Fruit fly (Drosophila melanogaster) whole organism, embryonic: ENCODE results near the gene Mgstl.

Experiments used
- CG11504 ChIP-seq: fragments of 200-800 bp; sonication (Bioruptor generic); optimal IDR thresholded peaks from 3 replicates; lab custom pipeline; 2019; ENCODE audit warnings: missing biosample characterization, mild to moderate bottlenecking, missing genetic modification characterization, moderate library complexity
- CG11696 ChIP-seq: fragments of 200-800 bp; sonication (Bioruptor generic); IDR thresholded peaks from 2 replicates; pipeline ENCODE4 v1.3.6; 2022; ENCODE audit warnings: missing biosample characterization, missing genetic modification characterization
- CG12659 ChIP-seq: fragments of 200-800 bp; sonication (Bioruptor generic); optimal IDR thresholded peaks from 3 replicates; lab custom pipeline; 2017; ENCODE audit warnings: mild to moderate bottlenecking, missing biosample characterization, missing genetic modification reagents, missing genetic modification characterization
- CG14860 ChIP-seq: fragments of 200-800 bp; sonication (Bioruptor generic); IDR thresholded peaks from 3 replicates; pipeline ENCODE4 v1.3.6; 2022; ENCODE audit warnings: missing biosample characterization, missing genetic modification characterization; ENCODE audit not compliant: partially characterized antibody
- CG16815 ChIP-seq: fragments of 200-800 bp; sonication (Bioruptor generic); optimal IDR thresholded peaks from 3 replicates; lab custom pipeline; 2017; ENCODE audit warnings: missing biosample characterization, mild to moderate bottlenecking, missing genetic modification characterization
- CG1832 ChIP-seq: fragments of 200-800 bp; sonication (Bioruptor generic); optimal IDR thresholded peaks from 2 replicates; lab custom pipeline; 2017; ENCODE audit warnings: missing biosample characterization, mild to moderate bottlenecking, missing genetic modification characterization, inconsistent platforms
- CG2116 ChIP-seq: fragments of 200-800 bp; sonication (Bioruptor generic); optimal IDR thresholded peaks from 3 replicates; lab custom pipeline; 2018; ENCODE audit warnings: missing biosample characterization, mild to moderate bottlenecking, missing genetic modification characterization
- CG2199 ChIP-seq: fragments of 200-800 bp; sonication (Bioruptor generic); IDR thresholded peaks from 3 replicates; pipeline ENCODE4 v1.3.6; 2022; ENCODE audit warnings: missing biosample characterization, missing genetic modification characterization
- CG30403 ChIP-seq: fragments of 200-800 bp; sonication (Bioruptor generic); optimal IDR thresholded peaks from 3 replicates; lab custom pipeline; 2016; ENCODE audit warnings: missing biosample characterization, missing genetic modification characterization
- CG31365 ChIP-seq: fragments of 200-800 bp; sonication (Bioruptor generic); optimal IDR thresholded peaks from 2 replicates; lab custom pipeline; 2018; ENCODE audit warnings: missing biosample characterization, mild to moderate bottlenecking, missing genetic modification characterization
- CG5953 ChIP-seq: fragments of 200-800 bp; sonication (Bioruptor generic); IDR thresholded peaks from 2 replicates; pipeline ENCODE4 v1.3.6; 2022; ENCODE audit warnings: missing biosample characterization, missing genetic modification characterization
- CG6683 ChIP-seq: fragments of 200-800 bp; sonication (Bioruptor generic); optimal IDR thresholded peaks from 2 replicates; lab custom pipeline; 2017; ENCODE audit warnings: missing biosample characterization, mild to moderate bottlenecking, missing genetic modification characterization, missing genetic modification reagents
- CG7271 ChIP-seq: fragments of 200-800 bp; sonication (Bioruptor generic); optimal IDR thresholded peaks from 2 replicates; lab custom pipeline; 2018; ENCODE audit warnings: missing biosample characterization, mild to moderate bottlenecking, missing genetic modification characterization, moderate library complexity
- CG8359 ChIP-seq: fragments of 200-800 bp; sonication (Bioruptor generic); optimal IDR thresholded peaks from 2 replicates; lab custom pipeline; 2017; ENCODE audit warnings: missing biosample characterization, mild to moderate bottlenecking, missing genetic modification characterization, borderline replicate concordance
- CG9609 ChIP-seq: fragments of 200-800 bp; sonication (Bioruptor generic); optimal IDR thresholded peaks from 3 replicates; lab custom pipeline; 2016; ENCODE audit warnings: missing biosample characterization, missing genetic modification characterization
- Chrac-16 ChIP-seq: fragments of 200-800 bp; sonication (Bioruptor generic); optimal IDR thresholded peaks from 3 replicates; lab custom pipeline; 2016; ENCODE audit warnings: missing biosample characterization, missing genetic modification characterization
- Ets65A ChIP-seq: fragments of 200-800 bp; sonication (Bioruptor generic); peaks from one replicate; lab custom pipeline; 2016; ENCODE audit warnings: missing biosample characterization, missing genetic modification characterization
- Lhr ChIP-seq: fragments of 200-800 bp; sonication (Bioruptor generic); optimal IDR thresholded peaks from 3 replicates; lab custom pipeline; 2017; ENCODE audit warnings: mild to moderate bottlenecking, missing biosample characterization, missing genetic modification reagents, missing genetic modification characterization
- MESR4 ChIP-seq: fragments of 200-800 bp; sonication (Bioruptor generic); optimal IDR thresholded peaks from 2 replicates; lab custom pipeline; 2018; ENCODE audit warnings: missing biosample characterization, mild to moderate bottlenecking, missing genetic modification characterization, moderate library complexity
- Myb ChIP-seq: fragments of 200-800 bp; sonication (Bioruptor generic); optimal IDR thresholded peaks from 2 replicates; lab custom pipeline; 2016; ENCODE audit warnings: missing biosample characterization, missing genetic modification characterization
- NC2β ChIP-seq: fragments of 200-800 bp; sonication (Bioruptor generic); optimal IDR thresholded peaks from 2 replicates; lab custom pipeline; 2016; ENCODE audit warnings: missing biosample characterization, missing genetic modification characterization
- Oli ChIP-seq: fragments of 200-800 bp; sonication (Bioruptor generic); optimal IDR thresholded peaks from 2 replicates; lab custom pipeline; 2018; ENCODE audit warnings: missing biosample characterization, mild to moderate bottlenecking, missing genetic modification characterization, moderate library complexity
- Ptx1 ChIP-seq: fragments of 200-800 bp; sonication (Bioruptor generic); IDR thresholded peaks from 2 replicates; pipeline ENCODE4 v1.3.6; 2022; ENCODE audit warnings: missing biosample characterization, missing genetic modification characterization
- Rfx ChIP-seq: fragments of 200-800 bp; sonication (Bioruptor generic); IDR thresholded peaks from 2 replicates; pipeline ENCODE4 v1.3.6; 2022; ENCODE audit warnings: missing biosample characterization, missing genetic modification characterization
- ab ChIP-seq: fragments of 200-800 bp; sonication (Bioruptor generic); optimal IDR thresholded peaks from 2 replicates; lab custom pipeline; 2016; ENCODE audit warnings: missing biosample characterization, missing genetic modification characterization
- ac ChIP-seq: fragments of 200-800 bp; sonication (Bioruptor generic); optimal IDR thresholded peaks from 3 replicates; lab custom pipeline; 2017; ENCODE audit warnings: missing biosample characterization, mild to moderate bottlenecking, missing genetic modification characterization
- aop ChIP-seq: fragments of 200-800 bp; sonication (Bioruptor generic); IDR thresholded peaks from 2 replicates; pipeline ENCODE4 v1.3.6; 2022; ENCODE audit warnings: missing biosample characterization, missing genetic modification characterization
- ash1 ChIP-seq: fragments of 200-800 bp; sonication (Bioruptor generic); optimal IDR thresholded peaks from 2 replicates; lab custom pipeline; 2018; ENCODE audit warnings: missing biosample characterization, mild to moderate bottlenecking, missing genetic modification characterization
- cad ChIP-seq: fragments of >200 bp; optimal IDR thresholded peaks from 2 replicates; lab custom pipeline; 2017; ENCODE audit warnings: missing biosample characterization, missing genetic modification characterization
- crc ChIP-seq: fragments of 200-800 bp; sonication (Bioruptor generic); optimal IDR thresholded peaks from 2 replicates; lab custom pipeline; 2016; ENCODE audit warnings: missing biosample characterization, missing genetic modification characterization
- danr ChIP-seq: fragments of 200-800 bp; sonication (Bioruptor generic); IDR thresholded peaks from 2 replicates; pipeline ENCODE4 v1.3.6; 2022; ENCODE audit warnings: missing biosample characterization, missing genetic modification characterization
- dati ChIP-seq: fragments of 200-800 bp; sonication (Bioruptor generic); IDR thresholded peaks from 2 replicates; pipeline ENCODE4 v1.3.6; 2022; ENCODE audit warnings: missing biosample characterization, missing genetic modification characterization
- fd64A ChIP-seq: fragments of 200-800 bp; sonication (Bioruptor generic); optimal IDR thresholded peaks from 3 replicates; lab custom pipeline; 2018; ENCODE audit warnings: missing biosample characterization, mild to moderate bottlenecking, missing genetic modification characterization
- fru ChIP-seq: fragments of >200 bp; optimal IDR thresholded peaks from 2 replicates; lab custom pipeline; 2017
- hkb ChIP-seq, 2 experiments: fragments of 200-800 bp in 1 of 2; fragments of >200 bp in 1 of 2; sonication (Bioruptor generic) in 1 of 2; IDR thresholded peaks in 1 of 2; optimal IDR thresholded peaks in 1 of 2; 2 replicates each; pipeline versions ENCODE4 v1.3.6 to Lab custom; 2017 to 2022; ENCODE audit warnings: missing biosample characterization in 1 of 2, missing genetic modification characterization in 1 of 2
- inv ChIP-seq: fragments of 200-800 bp; sonication (Bioruptor generic); IDR thresholded peaks from 2 replicates; pipeline ENCODE4 v1.3.6; 2022; ENCODE audit warnings: missing biosample characterization, missing genetic modification characterization; ENCODE audit not compliant: partially characterized antibody
- ken ChIP-seq: fragments of 200-800 bp; sonication (Bioruptor generic); IDR thresholded peaks from 3 replicates; pipeline ENCODE4 v1.3.6; 2022; ENCODE audit warnings: missing biosample characterization, missing genetic modification characterization
- lab ChIP-seq: fragments of 200-800 bp; sonication (Bioruptor generic); optimal IDR thresholded peaks from 3 replicates; lab custom pipeline; 2017; ENCODE audit warnings: missing biosample characterization, missing genetic modification characterization, mild to moderate bottlenecking, moderate library complexity, missing genetic modification reagents
- luna ChIP-seq: fragments of 200-800 bp; sonication (Bioruptor generic); optimal IDR thresholded peaks from 2 replicates; lab custom pipeline; 2016; ENCODE audit warnings: missing biosample characterization, missing genetic modification characterization
- nerfin-1 ChIP-seq: fragments of 200-800 bp; sonication (Bioruptor generic); optimal IDR thresholded peaks from 3 replicates; lab custom pipeline; 2019; ENCODE audit warnings: missing biosample characterization, mild to moderate bottlenecking, missing genetic modification characterization, moderate library complexity
- pros ChIP-seq: fragments of 200-800 bp; sonication (Bioruptor generic); optimal IDR thresholded peaks from 3 replicates; lab custom pipeline; 2019; ENCODE audit warnings: missing biosample characterization, mild to moderate bottlenecking, missing genetic modification characterization, moderate library complexity
- pum ChIP-seq: fragments of 200-800 bp; sonication (Bioruptor generic); optimal IDR thresholded peaks from 2 replicates; lab custom pipeline; 2016; ENCODE audit warnings: missing biosample characterization, missing genetic modification characterization
- run ChIP-seq: fragments of 200-800 bp; sonication (Bioruptor generic); optimal IDR thresholded peaks from 3 replicates; lab custom pipeline; 2018; ENCODE audit warnings: missing biosample characterization, mild to moderate bottlenecking, missing genetic modification characterization
- slp2 ChIP-seq: fragments of 200-800 bp; sonication (Bioruptor generic); optimal IDR thresholded peaks from 2 replicates; lab custom pipeline; 2016; ENCODE audit warnings: missing biosample characterization, missing genetic modification characterization
- sr ChIP-seq: fragments of 200-800 bp; sonication (Bioruptor generic); IDR thresholded peaks from 3 replicates; pipeline ENCODE4 v1.3.6; 2022; ENCODE audit warnings: missing biosample characterization, missing genetic modification characterization
- sug ChIP-seq: fragments of 200-800 bp; optimal IDR thresholded peaks from 2 replicates; lab custom pipeline; 2019; ENCODE audit warnings: missing biosample characterization, mild to moderate bottlenecking, missing genetic modification characterization, moderate library complexity
- tgo ChIP-seq: fragments of 200-800 bp; sonication (Bioruptor generic); IDR thresholded peaks from 3 replicates; pipeline ENCODE4 v1.3.6; 2022; ENCODE audit warnings: missing biosample characterization, missing genetic modification characterization
- tll ChIP-seq, 2 experiments: fragments of 200-800 bp in 1 of 2; fragments of >200 bp in 1 of 2; sonication (Bioruptor generic) in 1 of 2; optimal IDR thresholded peaks; 2 replicates each; lab custom pipeline; 2017 to 2019; ENCODE audit warnings: missing biosample characterization in 2 of 2, missing genetic modification characterization in 2 of 2, mild to moderate bottlenecking in 1 of 2, moderate library complexity in 1 of 2
- unc-4 ChIP-seq: fragments of 200-800 bp; sonication (Bioruptor generic); IDR thresholded peaks from 2 replicates; pipeline ENCODE4 v1.3.6; 2022; ENCODE audit warnings: missing biosample characterization, missing genetic modification characterization; ENCODE audit not compliant: partially characterized antibody
- zfh1 ChIP-seq: fragments of 200-800 bp; sonication (Bioruptor generic); IDR thresholded peaks from 3 replicates; pipeline ENCODE4 v1.3.6; 2022; ENCODE audit warnings: missing biosample characterization, missing genetic modification characterization

Mgstl gene

DNA sequence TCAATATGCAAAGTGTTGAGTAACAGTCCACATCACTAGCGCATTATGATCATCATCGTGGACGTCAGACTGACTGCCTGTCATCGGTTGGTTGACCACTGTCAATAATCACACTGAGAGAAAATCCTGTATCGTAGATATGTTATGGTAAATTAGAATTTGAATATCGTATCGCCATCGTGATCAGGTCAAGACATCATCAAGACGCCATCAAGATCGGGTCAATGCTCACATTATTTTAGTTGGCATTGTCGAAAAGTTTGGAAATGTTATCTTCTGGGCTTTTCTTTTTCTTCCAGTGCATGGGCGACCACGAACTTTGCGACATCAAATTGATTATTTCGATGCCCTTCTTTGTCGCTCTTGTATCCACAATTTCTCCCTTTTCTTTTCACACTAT lies 17.1 kb downstream of the Mgstl start (continued):
- TF ChIP-seq run (peak; percentile 91), sr (GFP tag; lab: Robert Waterston, UW) (no peak; the same call in 2 of the 3 replicates), CG11504 (tag; lab: Kevin White, UChicago) (peak; percentile 95), CG2116 (GFP tag; lab: Kevin White, UChicago) (peak; percentile 53), Chrac-16 (GFP tag; lab: Kevin White, UChicago) (peak; percentile 84), fru (lab: Kevin White, UChicago) (no peak), CG8359 (GFP tag; lab: Kevin White, UChicago) (peak; percentile 77), Myb (GFP tag; lab: Kevin White, UChicago) (peak; percentile 75), CG1832 (GFP tag; lab: Kevin White, UChicago) (no peak), inv (GFP tag; lab: Robert Waterston, UW) (no peak), unc-4 (GFP tag; lab: Robert Waterston, UW) (no peak), sug (tag; lab: Kevin White, UChicago) (peak; percentile 47), ash1 (no peak), CG30403 (GFP tag; lab: Kevin White, UChicago) (peak; percentile 91), tll (GFP tag; optimal IDR thresholded peaks at IDR 0.05; lab: Kevin White, UChicago) (no peak), pum (GFP tag; lab: Kevin White, UChicago) (peak; percentile 90), CG11696 (GFP tag; lab: Robert Waterston, UW) (peak; percentile 76), tgo (GFP tag; lab: Robert Waterston, UW) (peak; percentile 84), pros (GFP tag; lab: Kevin White, UChicago) (peak; percentile 72), Lhr (GFP tag; lab: Kevin White, UChicago) (peak; percentile 72), CG5953 (GFP tag; lab: Robert Waterston, UW) (peak; percentile 86), ac (peak; percentile 42), fd64A (peak; percentile 83), cad (no peak), aop (GFP tag; lab: Robert Waterston, UW) (no peak; the same call in 1 of the 2 replicates), CG12659 (GFP tag; lab: Kevin White, UChicago) (peak; percentile 89), crc (GFP tag; lab: Kevin White, UChicago) (peak; percentile 89), MESR4 (GFP tag; lab: Kevin White, UChicago) (peak; percentile 34), Oli (peak; percentile 94), Ptx1 (GFP tag; lab: Robert Waterston, UW) (peak; percentile 88), CG7271 (no peak), Rfx (GFP tag; lab: Robert Waterston, UW) (peak; percentile 81), CG16815 (GFP tag; lab: Kevin White, UChicago) (peak; percentile 75), hkb (optimal IDR thresholded peaks at IDR 0.05; lab: Kevin White, UChicago) (no peak), hkb (GFP tag; IDR thresholded peaks at IDR 0.05; lab: Robert Waterston, UW) (peak; percentile 89), ken (peak; percentile 89), danr (GFP tag; lab: Robert Waterston, UW) (peak; percentile 53), slp2 (peak; percentile 84), CG9609 (GFP tag; lab: Kevin White, UChicago) (peak; percentile 92), CG14860 (GFP tag; lab: Robert Waterston, UW) (no peak), dati (GFP tag; lab: Robert Waterston, UW) (peak; percentile 51), Ets65A (peak; percentile 98), CG2199 (0 out of 3 replicates have a peak, but pooled peaks have one; percentile 43), nerfin-1 (tag; lab: Kevin White, UChicago) (peak; percentile 87), ab (GFP tag; lab: Kevin White, UChicago) (peak; percentile 79), CG6683 (GFP tag; lab: Kevin White, UChicago) (peak; percentile 66), CG31365 (tag; lab: Kevin White, UChicago) (peak; percentile 73), zfh1 (GFP tag; lab: Robert Waterston, UW) (peak; percentile 86), lab (GFP tag; lab: Kevin White, UChicago) (peak; percentile 85), NC2β (GFP tag; lab: Kevin White, UChicago) (peak; percentile 89), luna (GFP tag; lab: Kevin White, UChicago) (no peak)
